Worm (Caenorhabditis elegans) whole organism, young adult: Measurements from ENCODE around the gene fbxb-34.

ENCODE experiments used
- T07F8.4 ChIP-seq: sonication (generic microtip); optimal IDR thresholded peaks from 2 replicates; lab custom pipeline; 2016; ENCODE audit warnings: mild to moderate bottlenecking, missing genetic modification characterization, moderate library complexity, missing compliant biosample characterization
- cebp-1 ChIP-seq, 2 experiments: fragments of 200-800 bp in 1 of 2; sonication (Bioruptor generic) in 1 of 2; sonication (generic microtip) in 1 of 2; IDR thresholded peaks in 1 of 2; optimal IDR thresholded peaks in 1 of 2; 2 replicates each; pipeline versions ENCODE4 v1.3.6 to Lab custom; 2017 to 2022; ENCODE audit warnings: missing compliant biosample characterization in 2 of 2, missing genetic modification characterization in 2 of 2, mild to moderate bottlenecking in 1 of 2, missing genetic modification reagents in 1 of 2, moderate library complexity in 1 of 2
- efl-1 ChIP-seq: fragments of 150-350 bp; optimal IDR thresholded peaks from 2 replicates; lab custom pipeline; 2014; ENCODE audit warnings: missing biosample characterization, missing genetic modification reagents, missing genetic modification characterization
- hmg-20 ChIP-seq: fragments of 200-800 bp; sonication (Bioruptor generic); IDR thresholded peaks from 2 replicates; pipeline ENCODE4 v1.3.6; 2022; ENCODE audit warnings: missing genetic modification reagents, missing genetic modification characterization, missing compliant biosample characterization
- let-526 ChIP-seq: fragments of 200-800 bp; sonication (Bioruptor generic); IDR thresholded peaks from 2 replicates; pipeline ENCODE4 v1.3.6; 2022; ENCODE audit warnings: missing genetic modification reagents, missing genetic modification characterization, missing compliant biosample characterization
- sdz-38 ChIP-seq: sonication (generic microtip); optimal IDR thresholded peaks from 2 replicates; lab custom pipeline; 2016; ENCODE audit warnings: missing genotype, missing genetic modification characterization, missing compliant biosample characterization
- unc-62 ChIP-seq: fragments of 150-350 bp; optimal IDR thresholded peaks from 2 replicates; lab custom pipeline; 2014; ENCODE audit warnings: missing biosample characterization, missing genetic modification reagents, missing genetic modification characterization
- ztf-18 ChIP-seq: sonication (generic microtip); optimal IDR thresholded peaks from 2 replicates; lab custom pipeline; 2016; ENCODE audit warnings: missing genotype, mild to moderate bottlenecking, missing genetic modification characterization, missing compliant biosample characterization

- no peak for TF ChIP-seq T07F8.4 (tag; lab: Kevin White, UChicago)
- no peak for TF ChIP-seq sdz-38 (tag; lab: Kevin White, UChicago)
- TF ChIP-seq let-526: no peak
- no peak for TF ChIP-seq hmg-20 (GFP tag; lab: Robert Waterston, UW)
- no peak for TF ChIP-seq cebp-1 (GFP tag; IDR thresholded peaks at IDR 0.05; lab: Robert Waterston, UW)
- no peak for TF ChIP-seq cebp-1 (tag; optimal IDR thresholded peaks at IDR 0.05; lab: Kevin White, UChicago)
- TF ChIP-seq ztf-18: no peak
- no peak for TF ChIP-seq efl-1 (GFP tag; lab: Kevin White, UChicago)
- TF ChIP-seq unc-62 (GFP tag; lab: Kevin White, UChicago): no peak
Measured at ce11 chrII:622478-622877, 34.8 kb downstream of the fbxb-34 start.
